Worm (Caenorhabditis elegans): ENCODE results near the gene hil-2.

DNA sequence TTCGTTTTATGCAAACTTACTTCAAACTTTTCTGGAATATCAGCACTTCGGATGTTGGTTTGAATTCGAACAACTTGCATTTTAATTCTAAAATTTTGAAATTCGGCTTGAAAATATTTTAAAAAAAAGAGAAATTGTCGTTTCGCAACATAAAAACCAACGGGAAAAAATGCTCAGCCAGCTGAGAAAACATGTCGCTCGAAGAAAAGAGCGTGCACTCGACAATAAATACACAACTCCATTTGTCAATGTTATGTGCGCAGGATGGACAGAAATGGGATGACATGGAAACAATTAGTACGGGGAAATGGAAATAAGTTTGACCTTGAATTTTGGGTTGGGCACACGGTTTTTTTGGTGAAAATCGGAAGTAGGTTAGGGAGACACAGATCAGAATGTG, 41.9 kb downstream of the hil-2 start, which contains the start of gene mif-4:
- TF ChIP-seq unc-62 (GFP tag; optimal IDR thresholded peaks at IDR 0.05) (no peak), snpc-4 (tag; optimal IDR thresholded peaks at IDR 0.05) (no peak), nhr-237 (tag; optimal IDR thresholded peaks at IDR 0.05) (no peak), aly-2 (tag; optimal IDR thresholded peaks at IDR 0.05) (no peak)

Measured in whole organism, L2 larva.